Fruit fly (Drosophila melanogaster) whole organism, embryonic: ENCODE measurements around the gene Clamp.

Source experiments
- Blimp-1 ChIP-seq: fragments of 200-800 bp; sonication (Bioruptor generic); optimal IDR thresholded peaks from 3 replicates; lab custom pipeline; 2018; ENCODE audit warnings: missing biosample characterization, missing genetic modification characterization, mild to moderate bottlenecking, moderate library complexity, missing genetic modification reagents
- CG10147 ChIP-seq: fragments of 200-800 bp; sonication (Bioruptor generic); optimal IDR thresholded peaks from 2 replicates; lab custom pipeline; 2019; ENCODE audit warnings: missing biosample characterization, mild to moderate bottlenecking, missing genetic modification characterization, moderate library complexity
- CG10209 ChIP-seq: fragments of 200-800 bp; sonication (Bioruptor generic); optimal IDR thresholded peaks from 3 replicates; lab custom pipeline; 2017; ENCODE audit warnings: missing biosample characterization, mild to moderate bottlenecking, missing genetic modification characterization, missing genetic modification reagents
- CG10543 ChIP-seq: fragments of 200-800 bp; sonication (Bioruptor generic); optimal IDR thresholded peaks from 3 replicates; lab custom pipeline; 2017; ENCODE audit warnings: missing biosample characterization, mild to moderate bottlenecking, missing genetic modification characterization, moderate library complexity
- CG13624 ChIP-seq: fragments of 200-800 bp; sonication (Bioruptor generic); optimal IDR thresholded peaks from 2 replicates; lab custom pipeline; 2016; ENCODE audit warnings: missing biosample characterization, missing genetic modification characterization
- CG14441 ChIP-seq: fragments of 200-800 bp; sonication (Bioruptor generic); IDR thresholded peaks from 2 replicates; pipeline ENCODE4 v1.3.6; 2022; ENCODE audit warnings: missing biosample characterization, missing genetic modification characterization
- CG1529 ChIP-seq: fragments of 200-800 bp; sonication (Bioruptor generic); optimal IDR thresholded peaks from 3 replicates; lab custom pipeline; 2018; ENCODE audit warnings: missing biosample characterization, missing genetic modification characterization
- CG1603 ChIP-seq: fragments of 200-800 bp; sonication (Bioruptor generic); optimal IDR thresholded peaks from 2 replicates; lab custom pipeline; 2019; ENCODE audit warnings: missing biosample characterization, mild to moderate bottlenecking, missing genetic modification characterization, moderate library complexity
- CG17186 ChIP-seq: fragments of 200-800 bp; sonication (Bioruptor generic); optimal IDR thresholded peaks from 3 replicates; lab custom pipeline; 2017; ENCODE audit warnings: missing biosample characterization, missing genetic modification reagents, missing genetic modification characterization
- CG1832 ChIP-seq: fragments of 200-800 bp; sonication (Bioruptor generic); optimal IDR thresholded peaks from 2 replicates; lab custom pipeline; 2017; ENCODE audit warnings: missing biosample characterization, mild to moderate bottlenecking, missing genetic modification characterization, inconsistent platforms
- CG2678 ChIP-seq: fragments of 200-800 bp; sonication (Bioruptor generic); optimal IDR thresholded peaks from 3 replicates; lab custom pipeline; 2019; ENCODE audit warnings: missing biosample characterization, mild to moderate bottlenecking, missing genetic modification characterization, moderate library complexity
- CG2712 ChIP-seq: fragments of 200-800 bp; optimal IDR thresholded peaks from 3 replicates; lab custom pipeline; 2019; ENCODE audit warnings: missing biosample characterization, mild to moderate bottlenecking, missing genetic modification characterization, moderate library complexity
- CG31388 ChIP-seq: fragments of 200-800 bp; sonication (Bioruptor generic); optimal IDR thresholded peaks from 2 replicates; lab custom pipeline; 2016; ENCODE audit warnings: missing biosample characterization, missing genetic modification characterization
- CG3281 ChIP-seq: fragments of 200-800 bp; sonication (Bioruptor generic); optimal IDR thresholded peaks from 3 replicates; lab custom pipeline; 2017; ENCODE audit warnings: missing biosample characterization, mild to moderate bottlenecking, missing genetic modification characterization
- CG34376 ChIP-seq: fragments of 200-800 bp; sonication (Bioruptor generic); optimal IDR thresholded peaks from 2 replicates; lab custom pipeline; 2018; ENCODE audit warnings: missing biosample characterization, mild to moderate bottlenecking, missing genetic modification characterization
- CG4424 ChIP-seq: fragments of 200-800 bp; sonication (Bioruptor generic); optimal IDR thresholded peaks from 3 replicates; lab custom pipeline; 2016; ENCODE audit warnings: missing biosample characterization, missing genetic modification characterization
- CG4617 ChIP-seq: fragments of 200-800 bp; sonication (Bioruptor generic); optimal IDR thresholded peaks from 3 replicates; lab custom pipeline; 2016; ENCODE audit warnings: missing biosample characterization, missing genetic modification characterization, borderline replicate concordance
- CG7839 ChIP-seq: fragments of 200-800 bp; sonication (Bioruptor generic); optimal IDR thresholded peaks from 3 replicates; lab custom pipeline; 2018; ENCODE audit warnings: missing biosample characterization, mild to moderate bottlenecking, missing genetic modification characterization, moderate library complexity
- CG8089 ChIP-seq: fragments of 200-800 bp; sonication (Bioruptor generic); optimal IDR thresholded peaks from 3 replicates; lab custom pipeline; 2016; ENCODE audit warnings: missing biosample characterization, missing genetic modification characterization
- Dip3 ChIP-seq: fragments of 200-800 bp; sonication (Bioruptor generic); optimal IDR thresholded peaks from 3 replicates; lab custom pipeline; 2016; ENCODE audit warnings: missing biosample characterization, missing genetic modification characterization
- E2f1 ChIP-seq: fragments of 200-800 bp; sonication (Bioruptor generic); IDR thresholded peaks from 2 replicates; pipeline ENCODE4 v1.3.6; 2022; ENCODE audit warnings: missing biosample characterization, missing genetic modification characterization
- E2f2 ChIP-seq: fragments of 200-800 bp; sonication (Bioruptor generic); IDR thresholded peaks from 2 replicates; pipeline ENCODE4 v1.3.6; 2022; ENCODE audit warnings: missing biosample characterization, missing genetic modification characterization
- Hey ChIP-seq: fragments of 200-800 bp; sonication (Bioruptor generic); optimal IDR thresholded peaks from 3 replicates; lab custom pipeline; 2018; ENCODE audit warnings: missing biosample characterization, mild to moderate bottlenecking, missing genetic modification characterization
- HmgD ChIP-seq: fragments of 200-800 bp; sonication (Bioruptor generic); optimal IDR thresholded peaks from 3 replicates; lab custom pipeline; 2016; ENCODE audit warnings: missing biosample characterization, missing genetic modification characterization
- MBD-R2 ChIP-seq: fragments of 200-800 bp; sonication (Bioruptor generic); IDR thresholded peaks from 2 replicates; pipeline ENCODE4 v1.3.6; 2022; ENCODE audit warnings: missing biosample characterization, missing genetic modification characterization
- Oaz ChIP-seq: fragments of 200-800 bp; sonication (Bioruptor generic); IDR thresholded peaks from 2 replicates; pipeline ENCODE4 v1.3.6; 2022; ENCODE audit warnings: missing biosample characterization, missing genetic modification characterization
- Opbp ChIP-seq: fragments of 200-800 bp; sonication (Bioruptor generic); IDR thresholded peaks from 3 replicates; pipeline ENCODE4 v1.3.6; 2022; ENCODE audit warnings: missing biosample characterization, missing genetic modification characterization; ENCODE audit not compliant: partially characterized antibody
- Pdp1 ChIP-seq, 2 experiments: fragments of 200-800 bp; sonication (Bioruptor generic); optimal IDR thresholded peaks; 3 replicates each; lab custom pipeline; 2016; ENCODE audit warnings: missing biosample characterization in 2 of 2, missing genetic modification characterization in 2 of 2, mild to moderate bottlenecking in 1 of 2, moderate library complexity in 1 of 2
- Sox100B ChIP-seq: fragments of 200-800 bp; sonication (Bioruptor generic); optimal IDR thresholded peaks from 3 replicates; lab custom pipeline; 2018; ENCODE audit warnings: missing biosample characterization, mild to moderate bottlenecking, missing genetic modification characterization
- Taf1 ChIP-seq: fragments of 200-800 bp; sonication (Bioruptor generic); IDR thresholded peaks from 2 replicates; pipeline ENCODE4 v1.3.6; 2022; ENCODE audit warnings: missing biosample characterization, missing genetic modification characterization
- YL-1 ChIP-seq: fragments of 200-800 bp; sonication (Bioruptor generic); optimal IDR thresholded peaks from 3 replicates; lab custom pipeline; 2017; ENCODE audit warnings: missing biosample characterization, mild to moderate bottlenecking, missing genetic modification characterization
- cg ChIP-seq: fragments of 200-800 bp; sonication (Bioruptor generic); optimal IDR thresholded peaks from 3 replicates; lab custom pipeline; 2019; ENCODE audit warnings: missing biosample characterization, mild to moderate bottlenecking, missing genetic modification characterization, moderate library complexity
- dysf ChIP-seq: fragments of 200-800 bp; sonication (Bioruptor generic); IDR thresholded peaks from 3 replicates; pipeline ENCODE4 v1.3.6; 2022; ENCODE audit warnings: missing biosample characterization, missing genetic modification characterization
- fu2 ChIP-seq: fragments of 200-800 bp; sonication (Bioruptor generic); optimal IDR thresholded peaks from 2 replicates; lab custom pipeline; 2016; ENCODE audit warnings: missing biosample characterization, missing genetic modification characterization
- her ChIP-seq: fragments of 200-800 bp; sonication (Bioruptor generic); optimal IDR thresholded peaks from 2 replicates; lab custom pipeline; 2016; ENCODE audit warnings: missing biosample characterization, missing genetic modification characterization
- lbe ChIP-seq: fragments of 200-800 bp; sonication (Bioruptor generic); optimal IDR thresholded peaks from 2 replicates; lab custom pipeline; 2016; ENCODE audit warnings: missing biosample characterization, mild to moderate bottlenecking, missing genetic modification characterization
- lilli ChIP-seq: fragments of 200-800 bp; sonication (Bioruptor generic); optimal IDR thresholded peaks from 3 replicates; lab custom pipeline; 2016; ENCODE audit warnings: missing biosample characterization, missing genetic modification characterization
- mam ChIP-seq: fragments of 200-800 bp; sonication (Bioruptor generic); optimal IDR thresholded peaks from 3 replicates; lab custom pipeline; 2016; ENCODE audit warnings: missing biosample characterization, missing genetic modification characterization
- nau ChIP-seq: fragments of 200-800 bp; sonication (Bioruptor generic); optimal IDR thresholded peaks from 3 replicates; lab custom pipeline; 2017; ENCODE audit warnings: missing biosample characterization, mild to moderate bottlenecking, missing genetic modification characterization, missing genetic modification reagents
- nom ChIP-seq: fragments of 200-800 bp; sonication (Bioruptor generic); optimal IDR thresholded peaks from 2 replicates; lab custom pipeline; 2017; ENCODE audit warnings: missing biosample characterization, missing genetic modification characterization, mild to moderate bottlenecking, moderate library complexity, missing genetic modification reagents
- phol ChIP-seq: fragments of 200-800 bp; sonication (Bioruptor generic); optimal IDR thresholded peaks from 3 replicates; lab custom pipeline; 2018; ENCODE audit warnings: missing biosample characterization, mild to moderate bottlenecking, missing genetic modification characterization, moderate library complexity
- prd ChIP-seq, 3 experiments: fragments of >200 bp in 2 of 3; fragments of 200-800 bp in 1 of 3; sonication (Bioruptor generic) in 1 of 3; optimal IDR thresholded peaks in 2 of 3; IDR thresholded peaks in 1 of 3; 2 replicates in 2 of 3; 3 replicates in 1 of 3; pipeline versions ENCODE4 v1.3.6 to Lab custom; 2017 to 2022; ENCODE audit warnings: missing biosample characterization in 1 of 3, missing genetic modification characterization in 1 of 3
- pzg ChIP-seq: fragments of 200-800 bp; sonication (Bioruptor generic); optimal IDR thresholded peaks from 3 replicates; lab custom pipeline; 2018; ENCODE audit warnings: missing biosample characterization, mild to moderate bottlenecking, missing genetic modification characterization, moderate library complexity
- salm ChIP-seq: fragments of 200-800 bp; sonication (Bioruptor generic); optimal IDR thresholded peaks from 2 replicates; lab custom pipeline; 2018; ENCODE audit warnings: missing biosample characterization, mild to moderate bottlenecking, missing genetic modification characterization
- sc ChIP-seq, 3 experiments: fragments of >200 bp in 2 of 3; fragments of 200-800 bp in 1 of 3; sonication (Bioruptor generic) in 1 of 3; optimal IDR thresholded peaks; 2 replicates in 2 of 3; 3 replicates in 1 of 3; lab custom pipeline; 2017; ENCODE audit warnings: mild to moderate bottlenecking in 1 of 3, missing biosample characterization in 1 of 3, missing genetic modification characterization in 1 of 3, missing genetic modification reagents in 1 of 3
- sqz ChIP-seq: fragments of 200-800 bp; sonication (Bioruptor generic); optimal IDR thresholded peaks from 3 replicates; lab custom pipeline; 2018; ENCODE audit warnings: missing biosample characterization, mild to moderate bottlenecking, missing genetic modification characterization
- stwl ChIP-seq: fragments of 200-800 bp; sonication (Bioruptor generic); optimal IDR thresholded peaks from 3 replicates; lab custom pipeline; 2018; ENCODE audit warnings: missing biosample characterization, mild to moderate bottlenecking, missing genetic modification characterization, moderate library complexity
- tgo ChIP-seq: fragments of 200-800 bp; sonication (Bioruptor generic); IDR thresholded peaks from 3 replicates; pipeline ENCODE4 v1.3.6; 2022; ENCODE audit warnings: missing biosample characterization, missing genetic modification characterization
- zfh1 ChIP-seq: fragments of 200-800 bp; sonication (Bioruptor generic); IDR thresholded peaks from 3 replicates; pipeline ENCODE4 v1.3.6; 2022; ENCODE audit warnings: missing biosample characterization, missing genetic modification characterization

Clamp gene

dm6 chr2L:22168559-22169027, 350 bp downstream of the Clamp start (continued):
- no peak for TF ChIP-seq cg (GFP tag; lab: Kevin White, UChicago)
- no peak for TF ChIP-seq CG31388 (GFP tag; lab: Kevin White, UChicago)
- no peak for TF ChIP-seq dysf (GFP tag; lab: Robert Waterston, UW)
- TF ChIP-seq CG7839 (tag; lab: Kevin White, UChicago), result no peak
- peak; percentile 57; the same call in 1 of the 3 replicates for TF ChIP-seq zfh1 (GFP tag; lab: Robert Waterston, UW)
- peak; percentile 31 for TF ChIP-seq lilli
- TF ChIP-seq E2f2 (GFP tag; lab: Robert Waterston, UW), result no peak
- peak; percentile 13 for TF ChIP-seq CG2712 (tag; lab: Kevin White, UChicago)
- TF ChIP-seq Hey (tag; lab: Kevin White, UChicago), result no peak
- TF ChIP-seq fu2, result peak; percentile 39
- TF ChIP-seq sc (optimal IDR thresholded peaks at IDR 0.05; lab: Kevin White, UChicago), result no peak
- TF ChIP-seq sc (GFP tag; optimal IDR thresholded peaks at IDR 0.05; lab: Kevin White, UChicago), result no peak
- TF ChIP-seq HmgD (GFP tag; lab: Kevin White, UChicago), result peak; percentile 33
- peak; percentile 44 for TF ChIP-seq CG34376 (GFP tag; lab: Kevin White, UChicago)
- peak; percentile 30 for TF ChIP-seq Sox100B (GFP tag; lab: Kevin White, UChicago)
- no peak for TF ChIP-seq E2f1
- peak; percentile 6 for TF ChIP-seq CG3281
- TF ChIP-seq lbe (GFP tag; lab: Kevin White, UChicago), result peak; percentile 45
- TF ChIP-seq prd (optimal IDR thresholded peaks at IDR 0.05; lab: Kevin White, UChicago), result no peak
- TF ChIP-seq prd (GFP tag; IDR thresholded peaks at IDR 0.05; lab: Robert Waterston, UW), result no peak
- no peak for TF ChIP-seq CG1529 (GFP tag; lab: Kevin White, UChicago)
- TF ChIP-seq phol (tag; lab: Kevin White, UChicago), result peak; percentile 99
- peak; percentile 10 for TF ChIP-seq nom (GFP tag; lab: Kevin White, UChicago)
- TF ChIP-seq CG2678 (tag; lab: Kevin White, UChicago), result no peak
- no peak for TF ChIP-seq salm (tag; lab: Kevin White, UChicago)
- TF ChIP-seq mam (GFP tag; lab: Kevin White, UChicago), result no peak
- 0 out of 3 replicates have a peak, but pooled peaks have one; percentile 11 for TF ChIP-seq Opbp (GFP tag; lab: Robert Waterston, UW)
- TF ChIP-seq Taf1 (GFP tag; lab: Robert Waterston, UW), result no peak
- TF ChIP-seq CG17186, result no peak
- TF ChIP-seq Oaz (GFP tag; lab: Robert Waterston, UW), result no peak
- peak; percentile 51 for TF ChIP-seq CG1832
- TF ChIP-seq CG4424 (GFP tag; lab: Kevin White, UChicago), result no peak
- no peak for TF ChIP-seq CG10543 (GFP tag; lab: Kevin White, UChicago)
- no peak for TF ChIP-seq Dip3
- no peak for TF ChIP-seq CG8089 (GFP tag; lab: Kevin White, UChicago)
- peak; percentile 73 for TF ChIP-seq CG4617 (GFP tag; lab: Kevin White, UChicago)
- TF ChIP-seq CG10209 (GFP tag; lab: Kevin White, UChicago), result no peak
- TF ChIP-seq her (GFP tag; lab: Kevin White, UChicago), result no peak
- TF ChIP-seq sqz (GFP tag; lab: Kevin White, UChicago), result peak; percentile 15
- TF ChIP-seq YL-1 (GFP tag; lab: Kevin White, UChicago), result peak; percentile 97
- TF ChIP-seq stwl (tag; lab: Kevin White, UChicago), result peak; percentile 62
- TF ChIP-seq CG10147 (GFP tag; lab: Kevin White, UChicago), result no peak
- peak; percentile 28 for TF ChIP-seq pzg (GFP tag; lab: Kevin White, UChicago)
- TF ChIP-seq CG1603 (tag; lab: Kevin White, UChicago), result peak; percentile 4
- no peak for TF ChIP-seq tgo (GFP tag; lab: Robert Waterston, UW)
- peak in 1 of 2 experiments; percentile 14 for TF ChIP-seq Pdp1 (GFP tag; optimal IDR thresholded peaks at IDR 0.05; lab: Kevin White, UChicago)
- no peak for TF ChIP-seq nau (GFP tag; lab: Kevin White, UChicago)
- peak; percentile 52 for TF ChIP-seq CG13624 (GFP tag; lab: Kevin White, UChicago)
- TF ChIP-seq Blimp-1 (GFP tag; lab: Kevin White, UChicago), result no peak
- peak; percentile 36; the same call in 1 of the 2 replicates for TF ChIP-seq MBD-R2
- peak; percentile 27; the same call in 1 of the 2 replicates for TF ChIP-seq CG14441
